Worm (Caenorhabditis elegans) whole organism, L4 larva: ENCODE measurements around the gene F17E9.2.

Experiments used
- D1046.2 ChIP-seq: fragments of 200-800 bp; sonication (Bioruptor generic); IDR thresholded peaks from 2 replicates; pipeline ENCODE4 v1.3.6; 2022; ENCODE audit warnings: missing genetic modification characterization, missing compliant biosample characterization
- F10B5.3 ChIP-seq: sonication (generic microtip); optimal IDR thresholded peaks from 2 replicates; lab custom pipeline; 2016; ENCODE audit warnings: mild to moderate bottlenecking, missing genetic modification characterization, missing compliant biosample characterization
- R02D3.7 ChIP-seq: fragments of 150-350 bp; sonication (generic microtip); optimal IDR thresholded peaks from 3 replicates; lab custom pipeline; 2014; ENCODE audit warnings: missing biosample characterization, missing genetic modification characterization
- T20F7.1 ChIP-seq: fragments of 200-800 bp; sonication (Bioruptor generic); optimal IDR thresholded peaks from 2 replicates; lab custom pipeline; 2018; ENCODE audit warnings: mild to moderate bottlenecking, missing genetic modification characterization, missing compliant biosample characterization
- T26A8.4 ChIP-seq: fragments of 200-800 bp; sonication (Bioruptor generic); IDR thresholded peaks from 2 replicates; pipeline ENCODE4 v1.3.6; 2022; ENCODE audit warnings: missing genetic modification characterization, missing compliant biosample characterization
- Y105C5A.15 ChIP-seq: fragments of 200-800 bp; sonication (Bioruptor generic); IDR thresholded peaks from 2 replicates; pipeline ENCODE4 v1.3.6; 2022; ENCODE audit warnings: missing genetic modification characterization, missing compliant biosample characterization
- Y48G9A.11 ChIP-seq: fragments of 200-800 bp; sonication (Bioruptor generic); IDR thresholded peaks from 2 replicates; pipeline ENCODE4 v1.3.6; 2022; ENCODE audit warnings: missing genetic modification reagents, missing genetic modification characterization, missing compliant biosample characterization
- Y5F2A.4 ChIP-seq: fragments of 200-800 bp; sonication (Bioruptor generic); optimal IDR thresholded peaks from 2 replicates; lab custom pipeline; 2018; ENCODE audit warnings: mild to moderate bottlenecking, missing genetic modification characterization, missing compliant biosample characterization
- ZK337.2 ChIP-seq: fragments of 200-800 bp; sonication (Bioruptor generic); IDR thresholded peaks from 2 replicates; pipeline ENCODE4 v1.3.6; 2022; ENCODE audit warnings: missing genetic modification reagents, missing genetic modification characterization, missing compliant biosample characterization
- ZK546.5 ChIP-seq, 2 experiments: sonication (generic microtip); optimal IDR thresholded peaks; 2 replicates each; lab custom pipeline; 2017; ENCODE audit warnings: missing biosample characterization in 2 of 2, missing genetic modification characterization in 2 of 2
- aly-2 ChIP-seq: sonication (generic microtip); optimal IDR thresholded peaks from 2 replicates; lab custom pipeline; 2018; ENCODE audit warnings: missing biosample characterization, missing genetic modification characterization
- ceh-62 ChIP-seq: sonication (generic microtip); optimal IDR thresholded peaks from 2 replicates; lab custom pipeline; 2017; ENCODE audit warnings: missing biosample characterization, missing genetic modification characterization
- cey-2 ChIP-seq: sonication (generic microtip); optimal IDR thresholded peaks from 3 replicates; lab custom pipeline; 2017; ENCODE audit warnings: missing genetic modification characterization, mild to moderate bottlenecking, missing compliant biosample characterization, antibody characterized with exemption, borderline replicate concordance; ENCODE audit not compliant: insufficient read depth
- ctbp-1 ChIP-seq: fragments of 200-800 bp; sonication (Bioruptor generic); IDR thresholded peaks from 2 replicates; pipeline ENCODE4 v1.3.6; 2022; ENCODE audit warnings: missing genetic modification reagents, missing genetic modification characterization, missing compliant biosample characterization
- daf-8 ChIP-seq: fragments of 200-800 bp; sonication (Bioruptor generic); IDR thresholded peaks from 2 replicates; pipeline ENCODE4 v1.3.6; 2022; ENCODE audit warnings: missing genetic modification characterization, missing compliant biosample characterization
- dmd-9 ChIP-seq: fragments of 200-800 bp; sonication (Bioruptor generic); IDR thresholded peaks from 2 replicates; pipeline ENCODE4 v1.3.6; 2022; ENCODE audit warnings: missing genetic modification reagents, missing genetic modification characterization, missing compliant biosample characterization
- dve-1 ChIP-seq: sonication (generic microtip); optimal IDR thresholded peaks from 2 replicates; lab custom pipeline; 2017; ENCODE audit warnings: antibody characterized with exemption, mild to moderate bottlenecking, missing genetic modification characterization, missing compliant biosample characterization; ENCODE audit not compliant: insufficient read depth
- egl-43 ChIP-seq: fragments of 200-800 bp; sonication (Bioruptor generic); IDR thresholded peaks from 2 replicates; pipeline ENCODE4 v1.3.6; 2022; ENCODE audit warnings: missing genetic modification reagents, missing genetic modification characterization, missing compliant biosample characterization
- gei-8 ChIP-seq: fragments of 200-800 bp; sonication (Bioruptor generic); optimal IDR thresholded peaks from 2 replicates; lab custom pipeline; 2018; ENCODE audit warnings: mild to moderate bottlenecking, missing genetic modification characterization, missing compliant biosample characterization
- hlh-11 ChIP-seq: fragments of 200-800 bp; sonication (Bioruptor generic); optimal IDR thresholded peaks from 2 replicates; lab custom pipeline; 2018; ENCODE audit warnings: mild to moderate bottlenecking, missing genetic modification characterization, missing compliant biosample characterization
- hmg-1.1 ChIP-seq: fragments of 200-800 bp; sonication (Bioruptor generic); IDR thresholded peaks from 2 replicates; pipeline ENCODE4 v1.3.6; 2022; ENCODE audit warnings: missing genetic modification reagents, missing genetic modification characterization, missing compliant biosample characterization
- lin-1 ChIP-seq: fragments of 200-800 bp; sonication (Bioruptor generic); IDR thresholded peaks from 2 replicates; pipeline ENCODE4 v1.3.6; 2022; ENCODE audit warnings: missing genetic modification reagents, missing genetic modification characterization, missing compliant biosample characterization
- lin-29 ChIP-seq: fragments of 200-800 bp; sonication (Bioruptor generic); IDR thresholded peaks from 2 replicates; pipeline ENCODE4 v1.3.6; 2022; ENCODE audit warnings: missing genetic modification reagents, missing genetic modification characterization, missing compliant biosample characterization
- lir-3 ChIP-seq: sonication (generic microtip); optimal IDR thresholded peaks from 2 replicates; lab custom pipeline; 2016; ENCODE audit warnings: mild to moderate bottlenecking, missing genetic modification characterization, missing compliant biosample characterization
- madf-5 ChIP-seq, 2 experiments: fragments of 200-800 bp; sonication (Bioruptor generic); IDR thresholded peaks; 2 replicates each; pipeline ENCODE4 v1.3.6; 2022; ENCODE audit warnings: missing compliant biosample characterization in 2 of 2, missing genetic modification characterization in 2 of 2
- madf-9 ChIP-seq: fragments of 200-800 bp; sonication (Bioruptor generic); conservative IDR thresholded peaks from 2 replicates; pipeline ENCODE4 v1.3.6; 2022; ENCODE audit warnings: missing genetic modification reagents, missing genetic modification characterization, missing compliant biosample characterization
- mdl-1 ChIP-seq, 2 experiments: fragments of 150-350 bp in 1 of 2; sonication (generic microtip) in 1 of 2; optimal IDR thresholded peaks; 2 replicates each; lab custom pipeline; 2014 to 2017; ENCODE audit warnings: missing biosample characterization in 2 of 2, missing genetic modification characterization in 2 of 2
- mdt-29 ChIP-seq: fragments of 200-800 bp; sonication (Bioruptor generic); IDR thresholded peaks from 2 replicates; pipeline ENCODE4 v1.3.6; 2022; ENCODE audit warnings: missing genetic modification reagents, missing genetic modification characterization, missing compliant biosample characterization
- mep-1 ChIP-seq: fragments of 150-350 bp; sonication (generic microtip); optimal IDR thresholded peaks from 3 replicates; lab custom pipeline; 2014; ENCODE audit warnings: missing biosample characterization, missing genetic modification characterization
- mes-2 ChIP-seq: sonication (generic microtip); optimal IDR thresholded peaks from 2 replicates; lab custom pipeline; 2016; ENCODE audit warnings: missing genotype, mild to moderate bottlenecking, missing genetic modification characterization, missing compliant biosample characterization; ENCODE audit not compliant: poor library complexity, severe bottlenecking
- mxl-2 ChIP-seq: fragments of 200-800 bp; sonication (Bioruptor generic); conservative IDR thresholded peaks from 2 replicates; pipeline ENCODE4 v1.3.6; 2022; ENCODE audit warnings: missing genetic modification reagents, missing genetic modification characterization, missing compliant biosample characterization
- nhr-102 ChIP-seq: sonication (generic microtip); optimal IDR thresholded peaks from 2 replicates; lab custom pipeline; 2016; ENCODE audit warnings: mild to moderate bottlenecking, missing genetic modification characterization, moderate library complexity, missing compliant biosample characterization
- nhr-48 ChIP-seq: sonication (generic microtip); optimal IDR thresholded peaks from 2 replicates; lab custom pipeline; 2016; ENCODE audit warnings: mild to moderate bottlenecking, missing genetic modification characterization, missing compliant biosample characterization
- nhr-6 ChIP-seq: fragments of 150-350 bp; optimal IDR thresholded peaks from 2 replicates; lab custom pipeline; 2014; ENCODE audit warnings: missing biosample characterization, missing genetic modification characterization
- pha-4 ChIP-seq, 2 experiments: fragments of 150-350 bp in 1 of 2; fragments of 200-800 bp in 1 of 2; sonication (Bioruptor generic) in 1 of 2; IDR thresholded peaks in 1 of 2; optimal IDR thresholded peaks in 1 of 2; 2 replicates each; pipeline versions ENCODE4 v1.3.6 to Lab custom; 2014 to 2022; ENCODE audit warnings: missing genetic modification characterization in 2 of 2, missing genetic modification reagents in 2 of 2, missing biosample characterization in 1 of 2, missing compliant biosample characterization in 1 of 2
- php-3 ChIP-seq: fragments of 200-800 bp; sonication (Bioruptor generic); IDR thresholded peaks from 2 replicates; pipeline ENCODE4 v1.3.6; 2022; ENCODE audit warnings: missing genetic modification reagents, missing genetic modification characterization, missing compliant biosample characterization
- rbr-2 ChIP-seq: sonication (generic microtip); optimal IDR thresholded peaks from 2 replicates; lab custom pipeline; 2016; ENCODE audit warnings: missing genotype, missing genetic modification characterization, missing compliant biosample characterization
- saeg-2 ChIP-seq: fragments of 200-800 bp; sonication (Bioruptor generic); IDR thresholded peaks from 2 replicates; pipeline ENCODE4 v1.3.6; 2022; ENCODE audit warnings: missing genetic modification reagents, missing genetic modification characterization, missing compliant biosample characterization
- sdz-12 ChIP-seq: fragments of 200-800 bp; sonication (Bioruptor generic); optimal IDR thresholded peaks from 2 replicates; lab custom pipeline; 2018; ENCODE audit warnings: mild to moderate bottlenecking, missing genetic modification characterization, missing compliant biosample characterization
- set-16 ChIP-seq: fragments of 200-800 bp; sonication (Bioruptor generic); IDR thresholded peaks from 2 replicates; pipeline ENCODE4 v1.3.6; 2022; ENCODE audit warnings: missing genetic modification reagents, missing genetic modification characterization, missing compliant biosample characterization
- snpc-1.2 ChIP-seq: fragments of 200-800 bp; sonication (Bioruptor generic); IDR thresholded peaks from 2 replicates; pipeline ENCODE4 v1.3.6; 2022; ENCODE audit warnings: missing genetic modification reagents, missing genetic modification characterization, missing compliant biosample characterization
- spr-1 ChIP-seq: sonication (generic microtip); optimal IDR thresholded peaks from 2 replicates; lab custom pipeline; 2016; ENCODE audit warnings: mild to moderate bottlenecking, missing genetic modification characterization, missing compliant biosample characterization
- vab-7 ChIP-seq: fragments of 200-800 bp; sonication (Bioruptor generic); IDR thresholded peaks from 2 replicates; pipeline ENCODE4 v1.3.6; 2022; ENCODE audit warnings: missing genetic modification reagents, missing genetic modification characterization, missing compliant biosample characterization
- zfp-2 ChIP-seq: sonication (generic microtip); optimal IDR thresholded peaks from 2 replicates; lab custom pipeline; 2016; ENCODE audit warnings: mild to moderate bottlenecking, missing genetic modification characterization, missing compliant biosample characterization
- zfp-3 ChIP-seq: fragments of 200-800 bp; sonication (Bioruptor generic); conservative IDR thresholded peaks from 2 replicates; pipeline ENCODE4 v1.3.6; 2022; ENCODE audit warnings: missing genetic modification reagents, missing genetic modification characterization, missing compliant biosample characterization
- zip-11 ChIP-seq: fragments of 200-800 bp; sonication (Bioruptor generic); IDR thresholded peaks from 2 replicates; pipeline ENCODE4 v1.3.6; 2022; ENCODE audit warnings: missing genetic modification characterization, missing compliant biosample characterization
- zip-2 ChIP-seq: fragments of 150-350 bp; optimal IDR thresholded peaks from 2 replicates; lab custom pipeline; 2014; ENCODE audit warnings: missing biosample characterization, missing genetic modification characterization
- ztf-7 ChIP-seq: fragments of 150-350 bp; optimal IDR thresholded peaks from 2 replicates; lab custom pipeline; 2014; ENCODE audit warnings: missing biosample characterization, missing genetic modification characterization

Gene F17E9.2

DNA sequence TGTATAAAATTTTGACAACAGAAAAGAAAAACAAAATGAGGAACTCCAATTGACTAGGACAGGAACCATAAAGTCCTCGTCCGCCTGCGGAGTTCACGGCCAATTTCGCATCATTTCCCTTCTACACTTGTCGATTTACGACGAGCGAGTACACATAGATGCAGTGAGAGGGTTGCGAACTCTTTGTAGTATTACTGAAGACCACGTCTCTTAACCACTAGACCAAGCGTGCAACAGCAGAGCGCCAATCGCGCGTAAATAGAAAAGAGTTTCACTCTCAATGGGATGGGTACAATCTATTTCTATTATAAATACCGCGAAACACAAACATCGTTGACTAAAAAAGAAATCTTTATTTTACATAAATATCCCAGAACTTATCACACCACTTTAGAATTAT lies 19.7 kb downstream of the F17E9.2 start (continued):
- TF ChIP-seq snpc-1.2 (GFP tag; lab: Robert Waterston, UW) = peak; percentile 85
- TF ChIP-seq madf-5 (GFP tag; IDR thresholded peaks at IDR 0.05; lab: Robert Waterston, UW) = peak; percentile 78 to 86; a peak in 3 of 4 replicates
- no peak for TF ChIP-seq cey-2
- no peak for TF ChIP-seq saeg-2 (GFP tag; lab: Robert Waterston, UW)
- TF ChIP-seq D1046.2 = peak; percentile 61; the same call in 1 of the 2 replicates
- TF ChIP-seq Y105C5A.15 (GFP tag; lab: Robert Waterston, UW) = peak; percentile 83
- TF ChIP-seq egl-43 (GFP tag; lab: Robert Waterston, UW) = peak; percentile 84
- TF ChIP-seq hlh-11 (tag; lab: Kevin White, UChicago) = peak; percentile 67
- TF ChIP-seq T26A8.4 (GFP tag; lab: Robert Waterston, UW) = no peak; the same call in none of the 2 replicates
- TF ChIP-seq gei-8 (GFP tag; lab: Kevin White, UChicago) = peak; percentile 29
- no peak for TF ChIP-seq ZK546.5 (tag; optimal IDR thresholded peaks at IDR 0.05; lab: Kevin White, UChicago)
- no peak for TF ChIP-seq lin-29 (GFP tag; lab: Robert Waterston, UW)
- peak; percentile 13 for TF ChIP-seq zip-2 (tag; lab: Kevin White, UChicago)
- peak; percentile 21 for TF ChIP-seq zfp-2
- no peak for TF ChIP-seq daf-8 (GFP tag; lab: Robert Waterston, UW)
- peak; percentile 68; the same call in 1 of the 2 replicates for TF ChIP-seq dmd-9
- TF ChIP-seq spr-1 = peak; percentile 32
- no peak for TF ChIP-seq mxl-2 (GFP tag; lab: Robert Waterston, UW)
- TF ChIP-seq R02D3.7 (tag; lab: Kevin White, UChicago) = peak; percentile 77
- TF ChIP-seq zfp-3 (GFP tag; lab: Robert Waterston, UW) = peak; percentile 62; the same call in 1 of the 2 replicates
- TF ChIP-seq ceh-62 (tag; lab: Kevin White, UChicago) = no peak
- TF ChIP-seq nhr-48 (tag; lab: Kevin White, UChicago) = peak; percentile 46
- TF ChIP-seq F10B5.3 (tag; lab: Kevin White, UChicago) = no peak
- peak; percentile 89 for TF ChIP-seq pha-4 (GFP tag; IDR thresholded peaks at IDR 0.05; lab: Robert Waterston, UW)
- peak; percentile 61 for TF ChIP-seq pha-4 (tag; optimal IDR thresholded peaks at IDR 0.05; lab: Kevin White, UChicago)
- peak; percentile 41; the same call in 1 of the 2 replicates for TF ChIP-seq ZK337.2 (GFP tag; lab: Robert Waterston, UW)
- TF ChIP-seq mdl-1 (tag; optimal IDR thresholded peaks at IDR 0.05; lab: Kevin White, UChicago) = peak in 1 of 2 experiments; percentile 53
- TF ChIP-seq ctbp-1 = peak; percentile 77; the same call in 1 of the 2 replicates
- peak; percentile 88 for TF ChIP-seq hmg-1.1 (GFP tag; lab: Robert Waterston, UW)
- no peak for TF ChIP-seq aly-2 (tag; lab: Kevin White, UChicago)
- peak; percentile 57 for TF ChIP-seq ztf-7 (tag; lab: Kevin White, UChicago)
- TF ChIP-seq vab-7 (GFP tag; lab: Robert Waterston, UW) = peak; percentile 74
- TF ChIP-seq Y48G9A.11 (GFP tag; lab: Robert Waterston, UW) = peak; percentile 68
- TF ChIP-seq zip-11 = peak; percentile 54; the same call in 1 of the 2 replicates
- 0 out of 2 replicates have a peak, but pooled peaks have one; percentile 53 for TF ChIP-seq madf-9 (GFP tag; lab: Robert Waterston, UW)
- TF ChIP-seq nhr-102 (tag; lab: Kevin White, UChicago) = peak; percentile 61
- TF ChIP-seq rbr-2 = peak; percentile 79
- peak; percentile 87 for TF ChIP-seq mep-1 (tag; lab: Kevin White, UChicago)
- TF ChIP-seq nhr-6 (tag; lab: Kevin White, UChicago) = peak; percentile 14
- TF ChIP-seq php-3 (GFP tag; lab: Robert Waterston, UW) = 0 out of 2 replicates have a peak, but pooled peaks have one; percentile 54
- 0 out of 2 replicates have a peak, but pooled peaks have one; percentile 49 for TF ChIP-seq lin-1 (GFP tag; lab: Robert Waterston, UW)
- no peak for TF ChIP-seq sdz-12 (GFP tag; lab: Kevin White, UChicago)
- peak; percentile 89 for TF ChIP-seq mes-2
- TF ChIP-seq dve-1 (tag; lab: Kevin White, UChicago) = peak; percentile 76
- TF ChIP-seq set-16 (GFP tag; lab: Robert Waterston, UW) = no peak
- peak; percentile 83 for TF ChIP-seq mdt-29 (GFP tag; lab: Robert Waterston, UW)
- TF ChIP-seq T20F7.1 (GFP tag; lab: Kevin White, UChicago) = peak; percentile 73
- TF ChIP-seq Y5F2A.4 (GFP tag; lab: Kevin White, UChicago) = peak; percentile 62
- TF ChIP-seq lir-3 = peak; percentile 29
